Worm (Caenorhabditis elegans): ENCODE data around the gene ppfr-4.
A peak's percentile ranks its signal among the peaks of the same experiment; 100 is the strongest.
"Not testable (repeated sequence)": the region's sequence is repeated elsewhere in the genome, so short reads cannot be mapped to it uniquely, and the experiment has no call there.

ppfr-4 gene

ce11 chrIII:2596984-2597454 is 22.7 kb upstream of the ppfr-4 start, which contains the start of gene apb-1:
Gene apb-1 (minus strand): TSS chrIII:2597034.
- peak; percentile 83 for TF ChIP-seq T22C8.4 (GFP tag; IDR thresholded peaks at IDR 0.05)
- peak; percentile 35 for TF ChIP-seq cog-1 (tag; optimal IDR thresholded peaks at IDR 0.05)
- TF ChIP-seq flt-1 (GFP tag; IDR thresholded peaks at IDR 0.05) = peak; percentile 80
- peak; percentile 63; the same call in 1 of the 2 replicates for TF ChIP-seq tab-1 (GFP tag; IDR thresholded peaks at IDR 0.05)
- 0 out of 2 replicates have a peak, but pooled peaks have one; percentile 24 for TF ChIP-seq ref-1 (GFP tag; conservative IDR thresholded peaks at IDR 0.05)
- TF ChIP-seq klf-2 (GFP tag; conservative IDR thresholded peaks at IDR 0.05) = 0 out of 2 replicates have a peak, but pooled peaks have one; percentile 34
- TF ChIP-seq med-1 (GFP tag; optimal IDR thresholded peaks at IDR 0.05; ENCODE audit: insufficient read depth) = peak; percentile 18
- peak; percentile 85 for TF ChIP-seq ztf-23 (GFP tag; IDR thresholded peaks at IDR 0.05)
- peak; percentile 39; the same call in 1 of the 2 replicates for TF ChIP-seq ztf-29 (GFP tag; IDR thresholded peaks at IDR 0.05)

- TF ChIP-seq T22C8.4 (GFP tag; IDR thresholded peaks at IDR 0.05) (no peak), med-1 (GFP tag; optimal IDR thresholded peaks at IDR 0.05; ENCODE audit: insufficient read depth) (no peak), flt-1 (GFP tag; IDR thresholded peaks at IDR 0.05) (no peak), ref-1 (GFP tag; conservative IDR thresholded peaks at IDR 0.05) (no peak), tab-1 (GFP tag; IDR thresholded peaks at IDR 0.05) (no peak), cog-1 (tag; optimal IDR thresholded peaks at IDR 0.05) (no peak), ztf-29 (GFP tag; IDR thresholded peaks at IDR 0.05) (no peak), ztf-23 (GFP tag; IDR thresholded peaks at IDR 0.05) (no peak), klf-2 (GFP tag; conservative IDR thresholded peaks at IDR 0.05) (no peak)
These were observed 22.0 kb upstream of the ppfr-4 start, which contains the start of gene mdt-19 for ce11 chrIII:2597753-2598152. Gene mdt-19 (plus strand): TSS chrIII:2598053.

- no peak for TF ChIP-seq cog-1 (tag; optimal IDR thresholded peaks at IDR 0.05)
- TF ChIP-seq tab-1 (GFP tag; IDR thresholded peaks at IDR 0.05) = no peak
- no peak for TF ChIP-seq ref-1 (GFP tag; conservative IDR thresholded peaks at IDR 0.05)
- TF ChIP-seq T22C8.4 (GFP tag; IDR thresholded peaks at IDR 0.05) = no peak
- no peak for TF ChIP-seq med-1 (GFP tag; optimal IDR thresholded peaks at IDR 0.05; ENCODE audit: insufficient read depth)
- TF ChIP-seq flt-1 (GFP tag; IDR thresholded peaks at IDR 0.05) = no peak
- no peak for TF ChIP-seq ztf-23 (GFP tag; IDR thresholded peaks at IDR 0.05)
- no peak for TF ChIP-seq ztf-29 (GFP tag; IDR thresholded peaks at IDR 0.05)
- TF ChIP-seq klf-2 (GFP tag; conservative IDR thresholded peaks at IDR 0.05) = no peak
These were observed 21.2 kb upstream of the ppfr-4 start for ce11 chrIII:2598491-2599065.

ce11 chrIII:2603671-2604070 is 16.1 kb upstream of the ppfr-4 start, which contains the start of gene Y71H2B.11:
Gene Y71H2B.11 (plus strand): TSS chrIII:2603971.
- TF ChIP-seq med-1 (GFP tag; optimal IDR thresholded peaks at IDR 0.05; ENCODE audit: insufficient read depth) = no peak
- TF ChIP-seq ztf-23 (GFP tag; IDR thresholded peaks at IDR 0.05) = no peak
- no peak for TF ChIP-seq klf-2 (GFP tag; conservative IDR thresholded peaks at IDR 0.05)
- no peak for TF ChIP-seq ztf-29 (GFP tag; IDR thresholded peaks at IDR 0.05)
- no peak for TF ChIP-seq ref-1 (GFP tag; conservative IDR thresholded peaks at IDR 0.05)
- no peak for TF ChIP-seq flt-1 (GFP tag; IDR thresholded peaks at IDR 0.05)
- TF ChIP-seq T22C8.4 (GFP tag; IDR thresholded peaks at IDR 0.05) = no peak

ce11 chrIII:2607717-2608116 is 12.0 kb upstream of the ppfr-4 start, which contains the start of gene Y71H2B.5:
Gene Y71H2B.5 (plus strand): TSS chrIII:2608017.
- TF ChIP-seq T22C8.4 (GFP tag; IDR thresholded peaks at IDR 0.05); ztf-29 (GFP tag; IDR thresholded peaks at IDR 0.05); cog-1 (tag; optimal IDR thresholded peaks at IDR 0.05): not testable (repeated sequence)

- TF ChIP-seq cog-1 (tag; optimal IDR thresholded peaks at IDR 0.05) (no peak), tab-1 (GFP tag; IDR thresholded peaks at IDR 0.05) (no peak), T22C8.4 (GFP tag; IDR thresholded peaks at IDR 0.05) (no peak), ref-1 (GFP tag; conservative IDR thresholded peaks at IDR 0.05) (no peak), flt-1 (GFP tag; IDR thresholded peaks at IDR 0.05) (no peak), med-1 (GFP tag; optimal IDR thresholded peaks at IDR 0.05; ENCODE audit: insufficient read depth) (no peak), klf-2 (GFP tag; conservative IDR thresholded peaks at IDR 0.05) (no peak), ztf-23 (GFP tag; IDR thresholded peaks at IDR 0.05) (no peak), ztf-29 (GFP tag; IDR thresholded peaks at IDR 0.05) (no peak)
These were observed 3.5 kb upstream of the ppfr-4 start for ce11 chrIII:2616212-2616611.

ce11 chrIII:2618663-2619062 is 1.1 kb upstream of the ppfr-4 start, which contains the start of gene Y71H2B.4:
Gene Y71H2B.4 (plus strand): TSS chrIII:2618963.
- TF ChIP-seq med-1 (GFP tag; optimal IDR thresholded peaks at IDR 0.05; ENCODE audit: insufficient read depth) (no peak), T22C8.4 (GFP tag; IDR thresholded peaks at IDR 0.05) (no peak), flt-1 (GFP tag; IDR thresholded peaks at IDR 0.05) (no peak), ztf-29 (GFP tag; IDR thresholded peaks at IDR 0.05) (no peak), klf-2 (GFP tag; conservative IDR thresholded peaks at IDR 0.05) (no peak), ref-1 (GFP tag; conservative IDR thresholded peaks at IDR 0.05) (no peak), ztf-23 (GFP tag; IDR thresholded peaks at IDR 0.05) (no peak), tab-1 (GFP tag; IDR thresholded peaks at IDR 0.05) (no peak), cog-1 (tag; optimal IDR thresholded peaks at IDR 0.05) (no peak)

ce11 chrIII:2622870-2623269 is 3.1 kb downstream of the ppfr-4 start, which contains the start of gene Y71H2B.2:
Gene Y71H2B.2 (plus strand): TSS chrIII:2623170.
- TF ChIP-seq ztf-29 (GFP tag; IDR thresholded peaks at IDR 0.05) (no peak), T22C8.4 (GFP tag; IDR thresholded peaks at IDR 0.05) (no peak), tab-1 (GFP tag; IDR thresholded peaks at IDR 0.05) (no peak), med-1 (GFP tag; optimal IDR thresholded peaks at IDR 0.05; ENCODE audit: insufficient read depth) (no peak)

ce11 chrIII:2628690-2629089 is 9.0 kb downstream of the ppfr-4 start, which contains the start of gene acbp-8:
Gene acbp-8 (plus strand): TSS chrIII:2629013.
- TF ChIP-seq tab-1 (GFP tag; IDR thresholded peaks at IDR 0.05) = no peak
- no peak for TF ChIP-seq cog-1 (tag; optimal IDR thresholded peaks at IDR 0.05)
- no peak for TF ChIP-seq med-1 (GFP tag; optimal IDR thresholded peaks at IDR 0.05; ENCODE audit: insufficient read depth)
- no peak for TF ChIP-seq klf-2 (GFP tag; conservative IDR thresholded peaks at IDR 0.05)
- TF ChIP-seq ztf-29 (GFP tag; IDR thresholded peaks at IDR 0.05) = no peak
- TF ChIP-seq ztf-23 (GFP tag; IDR thresholded peaks at IDR 0.05) = no peak
- no peak for TF ChIP-seq flt-1 (GFP tag; IDR thresholded peaks at IDR 0.05)
- TF ChIP-seq T22C8.4 (GFP tag; IDR thresholded peaks at IDR 0.05) = no peak
- TF ChIP-seq ref-1 (GFP tag; conservative IDR thresholded peaks at IDR 0.05) = no peak

All from whole organism, midembryonic.